Worm (Caenorhabditis elegans) whole organism, late embryonic: ENCODE data around the gene sel-12.

Experiments used
- C08G9.2 ChIP-seq: sonication (generic microtip); optimal IDR thresholded peaks from 2 replicates; lab custom pipeline; 2016; ENCODE audit warnings: mild to moderate bottlenecking, missing genetic modification characterization, moderate library complexity, missing compliant biosample characterization
- C38D4.7 ChIP-seq: fragments of 200-800 bp; sonication (Bioruptor generic); optimal IDR thresholded peaks from 2 replicates; lab custom pipeline; 2018; ENCODE audit warnings: mild to moderate bottlenecking, missing genetic modification characterization, moderate library complexity, missing compliant biosample characterization
- K02D7.2 ChIP-seq: sonication (generic microtip); optimal IDR thresholded peaks from 2 replicates; lab custom pipeline; 2017; ENCODE audit warnings: mild to moderate bottlenecking, missing genetic modification characterization, missing compliant biosample characterization
- K09A11.1 ChIP-seq: sonication (generic microtip); optimal IDR thresholded peaks from 2 replicates; lab custom pipeline; 2017; ENCODE audit warnings: antibody characterized with exemption, mild to moderate bottlenecking, missing genetic modification characterization, missing compliant biosample characterization; ENCODE audit not compliant: insufficient read depth
- T23F11.4 ChIP-seq: fragments of 200-800 bp; sonication (Bioruptor generic); optimal IDR thresholded peaks from 2 replicates; lab custom pipeline; 2018; ENCODE audit warnings: mild to moderate bottlenecking, missing genetic modification characterization, missing compliant biosample characterization
- Y22D7AL.16 ChIP-seq: sonication (generic microtip); optimal IDR thresholded peaks from 2 replicates; lab custom pipeline; 2016; ENCODE audit warnings: missing genetic modification characterization, missing compliant biosample characterization
- ceh-18 ChIP-seq: sonication (generic microtip); optimal IDR thresholded peaks from 2 replicates; lab custom pipeline; 2016; ENCODE audit warnings: missing genetic modification characterization, missing compliant biosample characterization
- ceh-19 ChIP-seq: fragments of 200-800 bp; sonication (Bioruptor generic); optimal IDR thresholded peaks from 2 replicates; lab custom pipeline; 2018; ENCODE audit warnings: mild to moderate bottlenecking, missing genetic modification characterization, missing compliant biosample characterization
- ceh-2 ChIP-seq: sonication (generic microtip); optimal IDR thresholded peaks from 2 replicates; lab custom pipeline; 2016; ENCODE audit warnings: missing genotype, missing genetic modification characterization, missing compliant biosample characterization
- ceh-22 ChIP-seq: sonication (generic microtip); optimal IDR thresholded peaks from 2 replicates; lab custom pipeline; 2017; ENCODE audit warnings: missing biosample characterization, missing genetic modification characterization
- ceh-24 ChIP-seq: sonication (generic microtip); optimal IDR thresholded peaks from 2 replicates; lab custom pipeline; 2016; ENCODE audit warnings: mild to moderate bottlenecking, missing genetic modification characterization, missing compliant biosample characterization
- ceh-30 ChIP-seq: fragments of 150-350 bp; optimal IDR thresholded peaks from 2 replicates; lab custom pipeline; 2014; ENCODE audit warnings: missing biosample characterization, missing genetic modification characterization
- ceh-31 ChIP-seq: sonication (generic microtip); optimal IDR thresholded peaks from 2 replicates; lab custom pipeline; 2016; ENCODE audit warnings: missing genetic modification characterization, missing compliant biosample characterization
- ceh-34 ChIP-seq: sonication (generic microtip); optimal IDR thresholded peaks from 2 replicates; lab custom pipeline; 2016; ENCODE audit warnings: mild to moderate bottlenecking, missing genetic modification characterization, missing compliant biosample characterization
- ceh-45 ChIP-seq: fragments of 200-800 bp; sonication (Bioruptor generic); IDR thresholded peaks from 2 replicates; pipeline ENCODE4 v1.3.6; 2022; ENCODE audit warnings: missing genetic modification reagents, missing genetic modification characterization, missing compliant biosample characterization
- ceh-9 ChIP-seq: sonication (generic microtip); optimal IDR thresholded peaks from 2 replicates; lab custom pipeline; 2016; ENCODE audit warnings: mild to moderate bottlenecking, missing genetic modification characterization, inconsistent platforms, missing compliant biosample characterization
- dmd-4 ChIP-seq: sonication (generic microtip); optimal IDR thresholded peaks from 2 replicates; lab custom pipeline; 2016; ENCODE audit warnings: borderline replicate concordance, missing genetic modification characterization, missing compliant biosample characterization
- elt-2 ChIP-seq: sonication (generic microtip); optimal IDR thresholded peaks from 2 replicates; lab custom pipeline; 2016; ENCODE audit warnings: missing genetic modification reagents, missing genetic modification characterization, missing compliant biosample characterization
- ets-4 ChIP-seq: sonication (generic microtip); optimal IDR thresholded peaks from 2 replicates; lab custom pipeline; 2016; ENCODE audit warnings: missing genetic modification characterization, missing compliant biosample characterization
- fkh-6 ChIP-seq: sonication (generic microtip); optimal IDR thresholded peaks from 2 replicates; lab custom pipeline; 2016; ENCODE audit warnings: missing genetic modification characterization, missing compliant biosample characterization
- gmeb-2 ChIP-seq: sonication (generic microtip); optimal IDR thresholded peaks from 2 replicates; lab custom pipeline; 2016; ENCODE audit warnings: missing genetic modification characterization, inconsistent platforms, missing compliant biosample characterization
- hlh-13 ChIP-seq: fragments of 200-800 bp; sonication (Bioruptor generic); optimal IDR thresholded peaks from 2 replicates; lab custom pipeline; 2018; ENCODE audit warnings: mild to moderate bottlenecking, missing genetic modification characterization, missing compliant biosample characterization
- hlh-30 ChIP-seq: sonication (generic microtip); optimal IDR thresholded peaks from 2 replicates; lab custom pipeline; 2017; ENCODE audit warnings: antibody characterized with exemption, missing genetic modification characterization, missing compliant biosample characterization; ENCODE audit not compliant: insufficient read depth
- hlh-6 ChIP-seq: sonication (generic microtip); optimal IDR thresholded peaks from 2 replicates; lab custom pipeline; 2016; ENCODE audit warnings: missing genotype, missing genetic modification characterization, missing compliant biosample characterization
- lin-11 ChIP-seq: fragments of 200-800 bp; sonication (Bioruptor generic); optimal IDR thresholded peaks from 2 replicates; lab custom pipeline; 2018; ENCODE audit warnings: mild to moderate bottlenecking, missing genetic modification characterization, missing compliant biosample characterization
- mec-3 ChIP-seq: sonication (generic microtip); optimal IDR thresholded peaks from 2 replicates; lab custom pipeline; 2016; ENCODE audit warnings: borderline replicate concordance, missing genetic modification characterization, missing compliant biosample characterization
- nhr-11 ChIP-seq: fragments of 150-350 bp; optimal IDR thresholded peaks from 2 replicates; lab custom pipeline; 2014; ENCODE audit warnings: missing biosample characterization, missing genetic modification characterization
- nhr-232 ChIP-seq: sonication (generic microtip); optimal IDR thresholded peaks from 2 replicates; lab custom pipeline; 2016; ENCODE audit warnings: missing genetic modification characterization, missing compliant biosample characterization
- npax-4 ChIP-seq: sonication (generic microtip); optimal IDR thresholded peaks from 2 replicates; lab custom pipeline; 2016; ENCODE audit warnings: missing genetic modification characterization, missing compliant biosample characterization
- odd-2 ChIP-seq: sonication (generic microtip); optimal IDR thresholded peaks from 2 replicates; lab custom pipeline; 2017; ENCODE audit warnings: antibody characterized with exemption, mild to moderate bottlenecking, missing genetic modification characterization, missing compliant biosample characterization
- pag-3 ChIP-seq: sonication (generic microtip); optimal IDR thresholded peaks from 2 replicates; lab custom pipeline; 2016; ENCODE audit warnings: missing compliant biosample characterization, missing genetic modification characterization, borderline replicate concordance
- pat-9 ChIP-seq: fragments of 200-800 bp; sonication (Bioruptor generic); optimal IDR thresholded peaks from 2 replicates; lab custom pipeline; 2018; ENCODE audit warnings: mild to moderate bottlenecking, missing genetic modification characterization, moderate library complexity, missing compliant biosample characterization
- pax-1 ChIP-seq: fragments of 150-350 bp; optimal IDR thresholded peaks from 2 replicates; lab custom pipeline; 2014; ENCODE audit warnings: missing biosample characterization, missing genetic modification characterization
- pha-2 ChIP-seq: sonication (generic microtip); optimal IDR thresholded peaks from 2 replicates; lab custom pipeline; 2017; ENCODE audit warnings: mild to moderate bottlenecking, missing genetic modification characterization, missing compliant biosample characterization
- pha-4 ChIP-seq: fragments of 150-350 bp; optimal IDR thresholded peaks from 2 replicates; lab custom pipeline; 2018; ENCODE audit warnings: missing biosample characterization, missing genetic modification reagents, missing genetic modification characterization
- pros-1 ChIP-seq: fragments of 150-350 bp; optimal IDR thresholded peaks from 2 replicates; lab custom pipeline; 2014; ENCODE audit warnings: missing biosample characterization, missing genetic modification reagents, missing genetic modification characterization
- rnt-1 ChIP-seq: sonication (generic microtip); optimal IDR thresholded peaks from 2 replicates; lab custom pipeline; 2016; ENCODE audit warnings: missing genetic modification characterization, missing compliant biosample characterization
- sox-2 ChIP-seq: fragments of 200-800 bp; sonication (Bioruptor generic); IDR thresholded peaks from 2 replicates; pipeline ENCODE4 v1.3.6; 2022; ENCODE audit warnings: missing genetic modification reagents, missing genetic modification characterization, missing compliant biosample characterization
- syd-9 ChIP-seq: sonication (generic microtip); optimal IDR thresholded peaks from 2 replicates; lab custom pipeline; 2016; ENCODE audit warnings: mild to moderate bottlenecking, missing genetic modification characterization, moderate library complexity, missing compliant biosample characterization
- unc-42 ChIP-seq: sonication (generic microtip); optimal IDR thresholded peaks from 2 replicates; lab custom pipeline; 2016; ENCODE audit warnings: missing genotype, missing genetic modification characterization, missing compliant biosample characterization
- unc-55 ChIP-seq: sonication (generic microtip); optimal IDR thresholded peaks from 2 replicates; lab custom pipeline; 2017; ENCODE audit warnings: missing biosample characterization, missing genetic modification reagents, missing genetic modification characterization

Gene sel-12

DNA sequence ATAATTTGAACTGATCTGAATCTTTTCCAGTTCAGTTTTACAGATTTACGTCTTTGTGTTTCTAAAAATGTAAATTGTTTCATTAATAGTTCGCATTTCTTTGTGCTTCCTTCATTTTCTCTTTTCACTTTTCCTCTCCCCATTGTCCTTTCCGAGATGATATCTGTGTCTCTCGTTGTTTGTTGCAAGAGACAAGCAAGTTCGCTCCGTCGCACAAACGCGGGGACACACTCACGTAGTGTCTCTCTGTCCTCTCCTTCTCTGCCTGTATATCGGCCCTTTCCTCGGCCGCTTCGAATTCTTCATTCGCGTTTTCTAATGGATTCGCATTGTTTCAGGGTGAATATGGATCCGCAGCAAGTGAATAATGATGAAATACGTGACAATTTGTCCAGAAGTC lies 38.7 kb upstream of the sel-12 start, which contains the start of gene ZC13.1 (continued):
- TF ChIP-seq Y22D7AL.16 (tag; lab: Kevin White, UChicago) (no peak), ceh-45 (GFP tag; lab: Robert Waterston, UW) (no peak), C08G9.2 (tag; lab: Kevin White, UChicago) (peak; percentile 6), T23F11.4 (GFP tag; lab: Kevin White, UChicago) (no peak), ceh-30 (tag; lab: Kevin White, UChicago) (no peak), elt-2 (tag; lab: Kevin White, UChicago) (peak; percentile 26), lin-11 (tag; lab: Kevin White, UChicago) (no peak), mec-3 (tag; lab: Kevin White, UChicago) (no peak), K09A11.1 (tag; lab: Kevin White, UChicago) (no peak), odd-2 (tag; lab: Kevin White, UChicago) (no peak), ceh-31 (tag; lab: Kevin White, UChicago) (peak; percentile 85), gmeb-2 (tag; lab: Kevin White, UChicago) (no peak), pros-1 (tag; lab: Kevin White, UChicago) (peak; percentile 62), hlh-13 (GFP tag; lab: Kevin White, UChicago) (no peak), ceh-18 (tag; lab: Kevin White, UChicago) (peak; percentile 43), dmd-4 (no peak), nhr-11 (no peak), rnt-1 (tag; lab: Kevin White, UChicago) (peak; percentile 61), K02D7.2 (tag; lab: Kevin White, UChicago) (no peak)

- TF ChIP-seq ets-4 (tag; lab: Kevin White, UChicago): no peak
- TF ChIP-seq pax-1 (tag; lab: Kevin White, UChicago): no peak
- no peak for TF ChIP-seq ceh-30 (tag; lab: Kevin White, UChicago)
- no peak for TF ChIP-seq nhr-232 (tag; lab: Kevin White, UChicago)
- TF ChIP-seq npax-4: no peak
- no peak for TF ChIP-seq hlh-6 (tag; lab: Kevin White, UChicago)
- no peak for TF ChIP-seq gmeb-2 (tag; lab: Kevin White, UChicago)
- TF ChIP-seq unc-55 (GFP tag; lab: Kevin White, UChicago): no peak
- no peak for TF ChIP-seq fkh-6 (tag; lab: Kevin White, UChicago)
- TF ChIP-seq ceh-22 (tag; lab: Kevin White, UChicago): no peak
- no peak for TF ChIP-seq rnt-1 (tag; lab: Kevin White, UChicago)
- no peak for TF ChIP-seq ceh-34 (tag; lab: Kevin White, UChicago)
- no peak for TF ChIP-seq C38D4.7 (GFP tag; lab: Kevin White, UChicago)
- no peak for TF ChIP-seq Y22D7AL.16 (tag; lab: Kevin White, UChicago)
- no peak for TF ChIP-seq ceh-24 (tag; lab: Kevin White, UChicago)
- TF ChIP-seq ceh-2 (tag; lab: Kevin White, UChicago): no peak
- TF ChIP-seq, all 69 proteins: peak for 0
Measured at ce11 chrX:880367-880766, 35.3 kb upstream of the sel-12 start, which contains the start of gene ZC13.2. Gene ZC13.2 (plus strand): TSS chrX:880667.

- no peak for TF ChIP-seq sox-2
- TF ChIP-seq pag-3 (tag; lab: Kevin White, UChicago): no peak
- no peak for TF ChIP-seq unc-55 (GFP tag; lab: Kevin White, UChicago)
- no peak for TF ChIP-seq C38D4.7 (GFP tag; lab: Kevin White, UChicago)
- no peak for TF ChIP-seq nhr-11
- TF ChIP-seq syd-9 (tag; lab: Kevin White, UChicago): no peak
- TF ChIP-seq pat-9 (tag; lab: Kevin White, UChicago): no peak
- no peak for TF ChIP-seq ceh-34 (tag; lab: Kevin White, UChicago)
Measured at ce11 chrX:888294-888693, 27.4 kb upstream of the sel-12 start, which contains the start of gene mam-1. Gene mam-1 (minus strand): TSS chrX:888394.

ce11 chrX:897948-898347 lies 17.7 kb upstream of the sel-12 start, which contains the start of gene mab-7:
Gene mab-7 (minus strand): TSS chrX:898048.
- TF ChIP-seq nhr-11 (no peak), hlh-30 (no peak), ceh-19 (GFP tag; lab: Kevin White, UChicago) (no peak), C08G9.2 (tag; lab: Kevin White, UChicago) (no peak), ceh-9 (tag; lab: Kevin White, UChicago) (no peak), odd-2 (tag; lab: Kevin White, UChicago) (no peak), unc-55 (GFP tag; lab: Kevin White, UChicago) (no peak), nhr-232 (tag; lab: Kevin White, UChicago) (no peak), pha-2 (tag; lab: Kevin White, UChicago) (no peak), unc-42 (tag; lab: Kevin White, UChicago) (no peak), pha-4 (tag; lab: Kevin White, UChicago) (no peak), rnt-1 (tag; lab: Kevin White, UChicago) (no peak)
